Fruit fly (Drosophila melanogaster): ENCODE measurements around the gene SF2.

The SF2 gene

DNA sequence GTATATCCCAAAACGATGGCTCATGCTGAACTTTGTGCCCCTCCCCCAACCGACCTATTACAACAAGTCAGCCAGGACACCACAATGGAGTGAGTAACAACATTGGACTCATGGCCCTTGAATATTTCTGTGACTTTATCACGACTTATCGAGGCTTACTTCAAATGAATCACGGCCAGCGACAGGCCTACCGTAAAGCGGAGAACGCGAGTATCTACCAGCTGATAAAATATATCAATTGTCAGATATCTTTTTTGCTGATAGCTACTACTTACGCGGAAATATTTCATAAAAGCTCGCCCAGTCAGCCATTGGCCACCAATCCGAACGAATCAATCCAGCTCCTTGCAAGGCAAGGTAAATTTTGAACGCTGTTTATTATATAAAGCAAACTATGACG is 14.2 kb downstream of the SF2 start, which contains the start of gene CG17930:
TSS of gene CG17930 (plus strand) at position 301 of the 400 bp plus-strand sequence.
- no peak for TF ChIP-seq CTCF (optimal IDR thresholded peaks at IDR 0.05)
- no peak for TF ChIP-seq CG8478 (optimal IDR thresholded peaks at IDR 0.05)

DNA sequence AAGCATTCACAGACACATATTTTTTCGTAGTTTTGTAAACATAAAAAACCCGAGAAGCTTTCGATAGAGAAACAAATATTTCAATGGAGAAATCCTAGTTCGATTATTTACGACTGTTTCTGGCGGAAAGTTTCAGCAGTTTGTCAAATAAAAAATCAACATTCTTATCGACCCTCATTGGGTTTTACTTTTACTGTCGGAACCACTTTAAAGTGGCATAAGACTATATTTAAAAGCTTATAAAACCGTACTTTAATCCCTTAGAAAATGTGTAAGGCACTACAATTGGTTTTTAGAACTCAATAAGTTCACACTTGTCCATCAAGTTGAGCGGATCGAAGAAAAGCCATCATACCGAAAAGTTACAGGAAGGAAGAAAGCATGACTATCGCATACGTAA is 16.6 kb downstream of the SF2 start, which contains the start of gene CG17929:
TSS of gene CG17929 (plus strand) at position 301 of the 400 bp plus-strand sequence.
- TF ChIP-seq CG8478 (optimal IDR thresholded peaks at IDR 0.05) (no peak), CTCF (optimal IDR thresholded peaks at IDR 0.05) (no peak)

DNA sequence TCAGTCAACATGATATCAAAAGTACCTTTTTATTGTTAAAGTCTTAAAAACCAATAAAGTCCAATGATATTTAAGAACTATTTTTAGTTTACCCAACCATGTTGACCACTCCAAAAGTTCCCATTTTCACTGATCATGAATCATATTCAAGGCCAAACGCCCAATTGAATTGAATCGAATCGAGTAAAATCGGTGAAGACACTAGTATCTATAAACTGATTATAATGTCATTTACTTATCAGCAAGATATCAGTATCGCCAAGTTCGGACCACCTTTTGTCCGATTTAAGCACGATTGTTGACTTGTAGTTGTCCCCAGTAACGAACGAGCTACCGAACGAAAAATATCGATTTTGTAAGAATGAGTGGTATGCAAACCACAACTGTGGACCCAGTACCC is 18.7 kb downstream of the SF2 start, which contains the start of gene CG6901:
TSS of gene CG6901 (plus strand) at position 323 of the 400 bp plus-strand sequence.
- TF ChIP-seq CTCF (optimal IDR thresholded peaks at IDR 0.05) = no peak
- no peak for TF ChIP-seq CG8478 (optimal IDR thresholded peaks at IDR 0.05)

DNA sequence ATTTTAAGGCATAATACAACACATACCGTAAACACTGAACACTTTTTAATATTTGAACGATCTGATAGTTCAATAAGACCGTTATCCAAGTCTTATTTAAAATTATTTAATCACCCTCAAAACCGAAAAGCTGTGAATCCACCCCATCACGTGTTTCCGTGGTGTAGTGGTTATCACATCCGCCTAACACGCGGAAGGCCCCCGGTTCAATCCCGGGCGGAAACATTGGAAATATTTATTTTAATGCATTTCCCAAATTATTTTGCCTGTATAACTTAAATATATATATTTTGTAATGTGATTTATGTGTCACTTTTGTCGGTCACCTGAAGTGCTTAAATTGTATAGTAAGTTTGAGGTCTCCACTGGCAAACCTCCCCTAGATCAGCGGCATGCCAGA is 20.2 kb downstream of the SF2 start, which contains the start of gene CG44044:
TSS of gene CG44044 (plus strand) at position 301 of the 400 bp plus-strand sequence.
- TF ChIP-seq CTCF (optimal IDR thresholded peaks at IDR 0.05) (no peak), CG8478 (optimal IDR thresholded peaks at IDR 0.05) (no peak)

DNA sequence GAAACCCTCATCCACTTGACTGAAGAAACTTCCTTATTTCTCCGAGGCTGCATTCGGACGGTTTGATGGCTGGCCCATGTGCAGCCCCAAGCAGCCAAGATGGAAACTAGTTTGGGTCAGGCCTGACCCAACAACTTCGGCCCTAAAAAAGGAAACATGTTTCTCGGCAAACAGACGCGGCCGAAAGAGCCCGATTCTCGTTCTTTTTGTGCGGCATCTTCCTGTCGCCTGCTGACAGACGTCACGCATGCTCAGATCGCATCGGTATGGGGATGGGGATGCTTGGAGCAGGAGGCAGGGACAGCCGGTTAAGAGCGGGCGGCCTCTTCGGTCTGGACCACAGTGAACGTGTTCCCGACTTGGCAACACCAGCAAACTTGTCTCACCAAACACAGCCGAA is 25.0 kb downstream of the SF2 start:
- TF ChIP-seq CG8478 (optimal IDR thresholded peaks at IDR 0.05) (no peak), CTCF (optimal IDR thresholded peaks at IDR 0.05) (no peak)

DNA sequence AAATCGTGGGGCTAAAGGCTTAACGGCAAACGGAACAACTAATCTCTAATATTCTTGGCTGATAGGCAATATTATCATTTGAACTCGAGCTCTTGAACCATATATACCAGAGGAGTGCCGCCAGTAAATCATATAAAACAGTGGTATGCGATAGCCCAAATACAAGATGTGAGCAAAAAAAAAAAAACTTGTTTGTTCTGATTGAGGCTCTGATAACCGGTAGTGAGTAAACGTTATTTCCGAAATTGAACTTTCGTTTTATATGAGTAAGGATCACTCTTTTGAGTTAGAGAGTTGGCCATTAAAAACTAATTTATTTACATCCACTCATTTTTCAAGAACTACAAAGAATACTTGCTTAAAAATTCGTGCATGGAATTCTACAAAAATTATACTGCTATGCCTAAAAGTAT is 31.7 kb downstream of the SF2 start:
- no peak for TF ChIP-seq CG8478 (optimal IDR thresholded peaks at IDR 0.05)
- no peak for TF ChIP-seq CTCF (optimal IDR thresholded peaks at IDR 0.05)

DNA sequence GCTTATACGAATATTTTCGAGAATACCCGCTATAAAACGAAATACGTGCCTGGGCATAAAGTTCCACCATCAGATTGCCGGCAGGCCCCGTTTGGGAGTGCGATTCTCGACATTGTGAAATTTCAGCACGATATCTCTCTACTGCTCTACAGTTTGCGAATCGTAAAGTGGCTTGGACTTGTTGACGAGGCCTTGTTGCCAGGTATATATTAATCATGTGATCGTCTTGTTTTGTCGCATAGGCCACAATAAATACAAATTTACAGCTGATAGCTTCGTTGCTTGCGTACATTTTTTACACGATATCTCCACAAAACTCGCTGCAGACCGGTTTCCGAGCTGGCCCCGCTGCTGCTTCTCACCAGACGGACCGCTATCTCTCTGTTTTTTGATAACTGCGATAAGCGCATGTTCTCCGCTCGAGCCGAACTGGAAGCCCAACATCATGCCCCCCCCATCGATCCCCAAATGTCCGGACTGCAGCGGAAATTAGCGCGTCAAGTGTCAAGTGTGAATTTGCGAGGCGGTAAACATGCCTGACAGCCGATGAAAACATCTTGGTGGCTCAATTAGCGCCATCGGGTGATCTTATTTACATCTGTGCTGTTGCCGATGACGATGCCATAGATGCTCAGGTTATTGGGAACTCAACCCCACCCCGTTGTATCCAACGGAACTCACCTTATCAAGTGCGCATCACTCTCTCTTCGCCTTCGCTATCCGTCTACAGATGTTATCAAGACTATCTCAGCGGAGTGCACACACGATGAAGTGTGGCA is 32.3 kb downstream of the SF2 start:
- TF ChIP-seq CG8478 (optimal IDR thresholded peaks at IDR 0.05) (no peak), CTCF (optimal IDR thresholded peaks at IDR 0.05) (no peak)

DNA sequence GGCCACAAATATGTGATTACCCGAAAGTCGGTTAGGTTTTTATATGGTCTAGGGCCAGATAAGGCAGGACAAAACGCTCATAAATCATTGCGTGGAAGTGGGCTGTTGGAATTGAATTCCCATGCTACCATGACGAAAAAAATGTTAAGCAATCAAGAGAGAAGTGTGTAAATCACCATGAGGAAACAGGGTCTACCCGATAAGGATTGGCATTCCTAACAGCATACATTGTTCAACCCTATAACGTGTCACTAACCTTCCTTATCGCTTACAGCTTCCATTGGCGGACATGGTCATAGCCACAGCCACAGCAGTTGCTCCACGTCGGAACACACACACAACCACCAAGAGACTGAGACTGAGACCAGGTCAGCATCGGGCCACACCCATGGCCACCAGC is 33.7 kb downstream of the SF2 start:
- TF ChIP-seq CTCF (optimal IDR thresholded peaks at IDR 0.05) (no peak), CG8478 (optimal IDR thresholded peaks at IDR 0.05) (no peak)

DNA sequence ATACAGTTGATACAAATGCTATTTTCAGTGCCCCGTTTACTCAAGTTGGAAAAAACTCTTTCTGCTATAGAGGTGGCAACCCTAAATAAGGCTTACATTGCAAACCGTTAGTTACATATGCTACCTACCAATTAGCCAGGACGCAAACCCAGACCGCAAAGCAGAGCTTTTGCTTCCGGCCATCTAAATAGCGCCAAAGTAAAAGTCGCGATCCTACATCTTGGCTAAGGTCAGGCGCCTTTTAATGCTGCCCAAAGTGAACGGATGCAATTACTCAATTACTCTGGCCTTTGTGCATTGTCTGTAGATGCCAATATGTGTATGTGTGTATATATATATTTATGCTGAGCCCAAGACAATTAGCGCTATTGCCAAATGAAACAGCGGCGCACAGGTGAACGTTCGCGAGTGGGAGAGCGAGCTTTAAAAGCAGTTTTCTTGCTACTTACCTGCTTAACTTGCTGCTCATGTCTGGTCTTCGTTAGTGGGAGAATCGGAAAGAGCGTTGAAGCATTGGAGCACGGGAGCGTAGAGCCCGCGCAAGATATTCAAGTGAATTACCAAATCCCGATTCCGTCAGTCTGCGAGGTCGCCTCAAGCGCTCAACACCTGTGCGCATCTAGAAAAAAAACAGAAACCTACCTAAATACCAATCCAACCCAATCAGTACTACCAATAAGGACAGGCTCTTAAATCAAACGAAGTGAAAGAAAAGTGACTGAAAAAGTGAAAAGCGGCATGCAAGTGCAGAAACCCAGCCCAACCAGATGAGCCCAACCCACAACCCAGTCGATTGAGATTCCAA is 36.4 kb downstream of the SF2 start, which contains the start of gene Zip89B:
TSS of gene Zip89B (plus strand) at position 574 of the 805 bp plus-strand sequence.
- no peak for TF ChIP-seq CG8478 (optimal IDR thresholded peaks at IDR 0.05)
- TF ChIP-seq CTCF (optimal IDR thresholded peaks at IDR 0.05) = peak; percentile 46 to 61

DNA sequence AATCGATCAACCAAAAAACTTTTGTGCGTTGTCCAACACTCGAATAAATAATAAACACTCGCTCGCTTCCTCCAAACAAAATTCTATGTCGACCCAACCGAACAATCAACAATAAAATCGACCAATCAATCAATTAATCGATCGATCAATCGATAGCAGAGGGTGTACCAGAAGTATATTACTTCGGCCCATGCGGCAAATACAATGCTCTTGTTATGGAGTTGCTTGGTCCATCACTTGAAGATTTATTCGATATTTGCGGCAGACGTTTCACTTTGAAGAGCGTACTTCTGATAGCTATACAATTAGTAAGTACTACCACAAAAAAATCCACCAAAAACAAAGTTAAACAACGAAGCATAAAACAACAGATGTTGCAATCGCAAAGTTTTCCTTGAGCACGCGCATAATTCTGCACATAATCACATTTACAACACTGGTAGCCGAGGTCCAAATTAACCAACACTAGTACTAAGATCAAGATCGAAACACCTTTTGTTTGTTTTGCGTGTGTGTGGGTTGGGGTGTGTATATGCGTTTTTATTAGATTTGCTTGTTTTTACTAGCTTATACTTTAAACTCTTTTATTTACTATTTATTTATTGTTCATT is 46.2 kb downstream of the SF2 start:
- TF ChIP-seq CTCF (optimal IDR thresholded peaks at IDR 0.05) = no peak
- no peak for TF ChIP-seq CG8478 (optimal IDR thresholded peaks at IDR 0.05)

DNA sequence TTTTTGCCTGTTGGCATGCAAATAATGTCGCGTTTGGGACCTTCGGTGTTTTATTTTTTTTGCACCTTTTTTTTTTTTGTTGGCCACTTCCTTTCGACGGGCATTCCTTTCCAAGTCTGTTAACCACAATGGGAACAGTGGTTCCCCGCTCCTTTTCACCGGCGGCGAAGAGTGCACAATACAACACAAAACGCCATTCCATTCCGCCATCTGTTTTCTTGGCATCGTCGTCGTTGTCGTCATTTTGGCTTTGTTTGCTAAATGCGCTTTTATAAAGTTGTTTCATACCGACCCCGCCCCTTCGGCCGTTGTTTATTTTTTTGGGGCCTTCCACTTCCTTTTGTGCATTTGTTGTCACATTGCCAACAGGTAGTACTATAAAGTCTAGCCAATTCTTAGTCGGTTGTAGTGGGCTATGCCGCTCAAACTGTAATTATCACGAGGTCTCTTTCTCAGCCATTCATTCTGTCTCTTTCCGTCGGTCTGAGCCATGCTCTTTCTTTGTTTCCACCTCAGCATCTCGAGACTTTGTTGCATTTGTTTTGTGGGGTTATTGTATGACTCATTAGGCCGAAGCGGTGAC is 51.5 kb downstream of the SF2 start:
- TF ChIP-seq CG8478 (optimal IDR thresholded peaks at IDR 0.05) (no peak), CTCF (optimal IDR thresholded peaks at IDR 0.05) (no peak)
